Fruit fly (Drosophila melanogaster) whole organism, embryonic: ENCODE measurements around the gene CG43402.
A peak's percentile ranks its signal among the peaks of the same experiment; 100 is the strongest.

Experiments used
- ATbp ChIP-seq: fragments of 200-800 bp; sonication (Bioruptor generic); optimal IDR thresholded peaks from 2 replicates; lab custom pipeline; 2017; ENCODE audit warnings: missing biosample characterization, mild to moderate bottlenecking, missing genetic modification characterization, missing genetic modification reagents
- Aef1 ChIP-seq: fragments of 200-800 bp; sonication (Bioruptor generic); IDR thresholded peaks from 3 replicates; pipeline ENCODE4 v1.3.6; 2022; ENCODE audit warnings: missing biosample characterization, missing genetic modification characterization
- Awh ChIP-seq: fragments of 200-800 bp; sonication (Bioruptor generic); IDR thresholded peaks from 2 replicates; pipeline ENCODE4, ENCODE4 v1.3.6; 2022; ENCODE audit warnings: missing biosample characterization, missing genetic modification characterization
- CG11456 ChIP-seq: fragments of 200-800 bp; sonication (Bioruptor generic); IDR thresholded peaks from 3 replicates; pipeline ENCODE4 v1.3.6; 2022; ENCODE audit warnings: missing biosample characterization, missing genetic modification characterization
- CG16813 ChIP-seq: fragments of 200-800 bp; sonication (Bioruptor generic); IDR thresholded peaks from 3 replicates; pipeline ENCODE4 v1.3.6; 2022; ENCODE audit warnings: missing biosample characterization, missing genetic modification characterization; ENCODE audit not compliant: partially characterized antibody
- CG17359 ChIP-seq: fragments of 200-800 bp; sonication (Bioruptor generic); optimal IDR thresholded peaks from 3 replicates; lab custom pipeline; 2018; ENCODE audit warnings: missing biosample characterization, mild to moderate bottlenecking, missing genetic modification characterization, moderate library complexity
- CG18262 ChIP-seq: fragments of 200-800 bp; optimal IDR thresholded peaks from 3 replicates; lab custom pipeline; 2019; ENCODE audit warnings: missing biosample characterization, mild to moderate bottlenecking, missing genetic modification characterization, moderate library complexity
- CG18764 ChIP-seq: fragments of 200-800 bp; sonication (Bioruptor generic); optimal IDR thresholded peaks from 3 replicates; lab custom pipeline; 2016; ENCODE audit warnings: missing biosample characterization, missing genetic modification characterization
- CG2678 ChIP-seq: fragments of 200-800 bp; sonication (Bioruptor generic); optimal IDR thresholded peaks from 3 replicates; lab custom pipeline; 2019; ENCODE audit warnings: missing biosample characterization, mild to moderate bottlenecking, missing genetic modification characterization, moderate library complexity
- CG31441 ChIP-seq: fragments of 200-800 bp; sonication (Bioruptor generic); IDR thresholded peaks from 2 replicates; pipeline ENCODE4 v1.3.6; 2022; ENCODE audit warnings: missing biosample characterization, missing genetic modification characterization
- CG4424 ChIP-seq: fragments of 200-800 bp; sonication (Bioruptor generic); optimal IDR thresholded peaks from 3 replicates; lab custom pipeline; 2016; ENCODE audit warnings: missing biosample characterization, missing genetic modification characterization
- CG4617 ChIP-seq: fragments of 200-800 bp; sonication (Bioruptor generic); optimal IDR thresholded peaks from 3 replicates; lab custom pipeline; 2016; ENCODE audit warnings: missing biosample characterization, missing genetic modification characterization, borderline replicate concordance
- CG8290 ChIP-seq, 3 experiments: fragments of 200-800 bp; sonication (Bioruptor generic); optimal IDR thresholded peaks; 2 replicates each; lab custom pipeline; 2016 to 2019; ENCODE audit warnings: missing biosample characterization in 3 of 3, missing genetic modification characterization in 3 of 3, mild to moderate bottlenecking in 2 of 3, moderate library complexity in 1 of 3
- CG8765 ChIP-seq: fragments of 200-800 bp; sonication (Bioruptor generic); IDR thresholded peaks from 2 replicates; pipeline ENCODE4 v1.3.6; 2022; ENCODE audit warnings: missing biosample characterization, missing genetic modification characterization
- CG9215 ChIP-seq: fragments of 200-800 bp; sonication (Bioruptor generic); IDR thresholded peaks from 2 replicates; pipeline ENCODE4 v1.3.6; 2022; ENCODE audit warnings: missing biosample characterization, missing genetic modification characterization
- CG9876 ChIP-seq: fragments of 200-800 bp; sonication (Bioruptor generic); optimal IDR thresholded peaks from 2 replicates; lab custom pipeline; 2016; ENCODE audit warnings: missing biosample characterization, missing genetic modification characterization
- D19A ChIP-seq: fragments of 200-800 bp; optimal IDR thresholded peaks from 3 replicates; lab custom pipeline; 2019; ENCODE audit warnings: missing biosample characterization, mild to moderate bottlenecking, missing genetic modification characterization, moderate library complexity
- D19B ChIP-seq: fragments of 200-800 bp; sonication (Bioruptor generic); optimal IDR thresholded peaks from 2 replicates; lab custom pipeline; 2017; ENCODE audit warnings: missing biosample characterization, mild to moderate bottlenecking, missing genetic modification characterization
- Dbx ChIP-seq: fragments of 200-800 bp; sonication (Bioruptor generic); IDR thresholded peaks from 3 replicates; pipeline ENCODE4 v1.3.6; 2022; ENCODE audit warnings: missing biosample characterization, missing genetic modification characterization
- E2f1 ChIP-seq: fragments of 200-800 bp; sonication (Bioruptor generic); IDR thresholded peaks from 2 replicates; pipeline ENCODE4 v1.3.6; 2022; ENCODE audit warnings: missing biosample characterization, missing genetic modification characterization
- Ets65A ChIP-seq: fragments of 200-800 bp; sonication (Bioruptor generic); peaks from one replicate; lab custom pipeline; 2016; ENCODE audit warnings: missing biosample characterization, missing genetic modification characterization
- HLH4C ChIP-seq: fragments of 200-800 bp; sonication (Bioruptor generic); IDR thresholded peaks from 3 replicates; pipeline ENCODE4 v1.3.6; 2022; ENCODE audit warnings: missing biosample characterization, missing genetic modification characterization; ENCODE audit not compliant: partially characterized antibody
- HLH54F ChIP-seq: fragments of 200-800 bp; sonication (Bioruptor generic); optimal IDR thresholded peaks from 3 replicates; lab custom pipeline; 2016; ENCODE audit warnings: missing biosample characterization, missing genetic modification characterization
- HmgZ ChIP-seq: fragments of 200-800 bp; sonication (Bioruptor generic); optimal IDR thresholded peaks from 2 replicates; lab custom pipeline; 2018; ENCODE audit warnings: missing biosample characterization, mild to moderate bottlenecking, missing genetic modification characterization
- Med ChIP-seq: fragments of 200-800 bp; sonication (Bioruptor generic); peaks from one replicate; lab custom pipeline; 2016; ENCODE audit warnings: missing biosample characterization, missing genetic modification characterization, mild to moderate bottlenecking, inconsistent platforms, moderate library complexity
- Mrtf ChIP-seq: fragments of 200-800 bp; sonication (Bioruptor generic); IDR thresholded peaks from 3 replicates; pipeline ENCODE4 v1.3.6; 2022; ENCODE audit warnings: missing biosample characterization, missing genetic modification characterization
- Oli ChIP-seq: fragments of 200-800 bp; sonication (Bioruptor generic); optimal IDR thresholded peaks from 2 replicates; lab custom pipeline; 2018; ENCODE audit warnings: missing biosample characterization, mild to moderate bottlenecking, missing genetic modification characterization, moderate library complexity
- Optix ChIP-seq: fragments of 200-800 bp; sonication (Bioruptor generic); IDR thresholded peaks from 3 replicates; pipeline ENCODE4 v1.3.6; 2022; ENCODE audit warnings: missing biosample characterization, missing genetic modification characterization
- Stat92E ChIP-seq, 3 experiments: fragments of >200 bp in 2 of 3; fragments of 200-800 bp in 1 of 3; sonication (Bioruptor generic) in 1 of 3; optimal IDR thresholded peaks; 2 replicates each; lab custom pipeline; 2017 to 2019; ENCODE audit warnings: missing biosample characterization in 3 of 3, missing genetic modification characterization in 3 of 3, mild to moderate bottlenecking in 1 of 3, moderate library complexity in 1 of 3
- ara ChIP-seq: fragments of 200-800 bp; sonication (Bioruptor generic); IDR thresholded peaks from 2 replicates; pipeline ENCODE4 v1.3.6; 2022; ENCODE audit warnings: missing biosample characterization, missing genetic modification characterization
- chinmo ChIP-seq: fragments of 200-800 bp; sonication (Bioruptor generic); IDR thresholded peaks from 4 replicates; pipeline ENCODE4 v1.3.6; 2022; ENCODE audit warnings: missing biosample characterization, missing genetic modification characterization; ENCODE audit not compliant: partially characterized antibody
- crol ChIP-seq: fragments of 200-800 bp; sonication (Bioruptor generic); IDR thresholded peaks from 2 replicates; pipeline ENCODE4 v1.3.6; 2022; ENCODE audit warnings: missing biosample characterization, missing genetic modification characterization
- cwo ChIP-seq: fragments of 200-800 bp; sonication (Bioruptor generic); optimal IDR thresholded peaks from 3 replicates; lab custom pipeline; 2017; ENCODE audit warnings: missing biosample characterization, missing genetic modification characterization, mild to moderate bottlenecking, moderate library complexity, missing genetic modification reagents
- fd102C ChIP-seq: fragments of 200-800 bp; sonication (Bioruptor generic); optimal IDR thresholded peaks from 2 replicates; lab custom pipeline; 2018; ENCODE audit warnings: missing biosample characterization, mild to moderate bottlenecking, missing genetic modification characterization, moderate library complexity
- fd96Cb ChIP-seq: fragments of 200-800 bp; sonication (Bioruptor generic); optimal IDR thresholded peaks from 2 replicates; lab custom pipeline; 2018; ENCODE audit warnings: missing biosample characterization, mild to moderate bottlenecking, missing genetic modification characterization, moderate library complexity
- fru ChIP-seq: fragments of >200 bp; optimal IDR thresholded peaks from 2 replicates; lab custom pipeline; 2017
- lbe ChIP-seq: fragments of 200-800 bp; sonication (Bioruptor generic); optimal IDR thresholded peaks from 2 replicates; lab custom pipeline; 2016; ENCODE audit warnings: missing biosample characterization, mild to moderate bottlenecking, missing genetic modification characterization
- oc ChIP-seq: fragments of 200-800 bp; sonication (Bioruptor generic); optimal IDR thresholded peaks from 2 replicates; lab custom pipeline; 2018; ENCODE audit warnings: missing biosample characterization, mild to moderate bottlenecking, missing genetic modification characterization, moderate library complexity
- otp ChIP-seq: fragments of 200-800 bp; sonication (Bioruptor generic); IDR thresholded peaks from 3 replicates; pipeline ENCODE4, ENCODE4 v1.3.6; 2022; ENCODE audit warnings: missing biosample characterization, missing genetic modification characterization
- pan ChIP-seq, 4 experiments: fragments of >200 bp in 3 of 4; fragments of 200-800 bp in 1 of 4; sonication (Bioruptor generic) in 1 of 4; optimal IDR thresholded peaks in 3 of 4; IDR thresholded peaks in 1 of 4; 2 replicates each; pipeline versions ENCODE4 v1.3.6 to Lab custom; 2017 to 2022; ENCODE audit warnings: missing biosample characterization in 2 of 4, missing genetic modification characterization in 2 of 4, mixed read lengths in 1 of 4
- ranshi ChIP-seq: fragments of 200-800 bp; sonication (Bioruptor generic); IDR thresholded peaks from 2 replicates; pipeline ENCODE4 v1.3.6; 2022; ENCODE audit warnings: missing biosample characterization, missing genetic modification characterization
- row ChIP-seq: fragments of 200-800 bp; sonication (Bioruptor generic); IDR thresholded peaks from 3 replicates; pipeline ENCODE4 v1.3.6; 2022; ENCODE audit warnings: missing biosample characterization, missing genetic modification characterization
- sens ChIP-seq: fragments of 200-800 bp; sonication (Bioruptor generic); peaks from one replicate; lab custom pipeline; 2016; ENCODE audit warnings: missing biosample characterization, missing genetic modification characterization
- so ChIP-seq: fragments of 200-800 bp; sonication (Bioruptor generic); IDR thresholded peaks from 3 replicates; pipeline ENCODE4 v1.3.6; 2022; ENCODE audit warnings: missing biosample characterization, missing genetic modification characterization
- stc ChIP-seq: fragments of 200-800 bp; sonication (Bioruptor generic); IDR thresholded peaks from 2 replicates; pipeline ENCODE4 v1.3.6; 2022; ENCODE audit warnings: missing biosample characterization, missing genetic modification characterization
- tll ChIP-seq, 2 experiments: fragments of 200-800 bp in 1 of 2; fragments of >200 bp in 1 of 2; sonication (Bioruptor generic) in 1 of 2; optimal IDR thresholded peaks; 2 replicates each; lab custom pipeline; 2017 to 2019; ENCODE audit warnings: missing biosample characterization in 2 of 2, missing genetic modification characterization in 2 of 2, mild to moderate bottlenecking in 1 of 2, moderate library complexity in 1 of 2
- tna ChIP-seq: fragments of 200-800 bp; sonication (Bioruptor generic); IDR thresholded peaks from 2 replicates; pipeline ENCODE4 v1.3.6; 2022; ENCODE audit warnings: missing biosample characterization, missing genetic modification characterization; ENCODE audit not compliant: partially characterized antibody
- zen ChIP-seq: fragments of 200-800 bp; sonication (Bioruptor generic); optimal IDR thresholded peaks from 3 replicates; lab custom pipeline; 2018; ENCODE audit warnings: missing biosample characterization, mild to moderate bottlenecking, missing genetic modification characterization, moderate library complexity

The CG43402 gene

dm6 chr2L:1485975-1486665, 43.7 kb downstream of the CG43402 start:
- TF ChIP-seq CG18262 (tag; lab: Kevin White, UChicago) = peak; percentile 22
- 0 out of 3 replicates have a peak, but pooled peaks have one; percentile 47 for TF ChIP-seq CG11456 (GFP tag; lab: Robert Waterston, UW)
- peak; percentile 10; the same call in 1 of the 2 replicates for TF ChIP-seq CG9215 (GFP tag; lab: Robert Waterston, UW)
- TF ChIP-seq lbe (GFP tag; lab: Kevin White, UChicago) = no peak
- 0 out of 2 replicates have a peak, but pooled peaks have one; percentile 19 for TF ChIP-seq CG31441
- no peak for TF ChIP-seq Dbx (GFP tag; lab: Robert Waterston, UW)
- peak; percentile 40; the same call in 1 of the 2 replicates for TF ChIP-seq CG8765 (GFP tag; lab: Robert Waterston, UW)
- TF ChIP-seq chinmo (GFP tag; lab: Robert Waterston, UW) = no peak
- TF ChIP-seq Ets65A (GFP tag; lab: Kevin White, UChicago) = peak; percentile 59
- TF ChIP-seq D19A = peak; percentile 83
- peak in 1 of 2 experiments; percentile 9 for TF ChIP-seq tll (GFP tag; optimal IDR thresholded peaks at IDR 0.05; lab: Kevin White, UChicago)
- no peak for TF ChIP-seq D19B
- TF ChIP-seq CG4617 (GFP tag; lab: Kevin White, UChicago) = no peak
- no peak for TF ChIP-seq pan (optimal IDR thresholded peaks at IDR 0.05; lab: Kevin White, UChicago)
- TF ChIP-seq pan (GFP tag; optimal IDR thresholded peaks at IDR 0.05 in 1 of 2, IDR thresholded peaks at IDR 0.05 in 1 of 2) = peak in 1 of 2 experiments; percentile 51
- no peak for TF ChIP-seq HmgZ (tag; lab: Kevin White, UChicago)
- no peak for TF ChIP-seq CG8290 (GFP tag; optimal IDR thresholded peaks at IDR 0.05; lab: Kevin White, UChicago)
- peak in 1 of 2 experiments; percentile 28 for TF ChIP-seq CG8290 (tag; optimal IDR thresholded peaks at IDR 0.05; lab: Kevin White, UChicago)
- no peak for TF ChIP-seq HLH54F (GFP tag; lab: Kevin White, UChicago)
- TF ChIP-seq sens (GFP tag; lab: Kevin White, UChicago) = peak; percentile 59
- TF ChIP-seq fru = no peak
- TF ChIP-seq Optix (GFP tag; lab: Robert Waterston, UW) = 0 out of 3 replicates have a peak, but pooled peaks have one; percentile 24
- no peak for TF ChIP-seq Oli (tag; lab: Kevin White, UChicago)
- TF ChIP-seq CG18764 = no peak
- peak; percentile 15 for TF ChIP-seq zen (tag; lab: Kevin White, UChicago)
- TF ChIP-seq Awh (GFP tag; lab: Robert Waterston, UW) = no peak
- TF ChIP-seq Stat92E (GFP tag; optimal IDR thresholded peaks at IDR 0.05; lab: Kevin White, UChicago) = no peak
- TF ChIP-seq fd102C (GFP tag; lab: Kevin White, UChicago) = no peak
- TF ChIP-seq E2f1 (GFP tag; lab: Robert Waterston, UW) = peak; percentile 42; the same call in 1 of the 2 replicates
- TF ChIP-seq ara = peak; percentile 45; the same call in 1 of the 2 replicates
- TF ChIP-seq CG4424 (GFP tag; lab: Kevin White, UChicago) = peak; percentile 13
- TF ChIP-seq CG2678 (tag; lab: Kevin White, UChicago) = peak; percentile 45
- TF ChIP-seq stc (GFP tag; lab: Robert Waterston, UW) = peak; percentile 63; the same call in 1 of the 2 replicates
- no peak for TF ChIP-seq Mrtf (GFP tag; lab: Robert Waterston, UW)
- TF ChIP-seq tna (GFP tag; lab: Robert Waterston, UW) = no peak
- peak; percentile 33; the same call in 1 of the 3 replicates for TF ChIP-seq row (GFP tag; lab: Robert Waterston, UW)
- TF ChIP-seq ranshi (GFP tag; lab: Robert Waterston, UW) = peak; percentile 27; the same call in 1 of the 2 replicates
- TF ChIP-seq CG16813 = no peak
- TF ChIP-seq otp (GFP tag; lab: Robert Waterston, UW) = 0 out of 3 replicates have a peak, but pooled peaks have one; percentile 9
- peak; percentile 61 for TF ChIP-seq Med
- no peak for TF ChIP-seq Aef1 (GFP tag; lab: Robert Waterston, UW)
- TF ChIP-seq CG9876 (GFP tag; lab: Kevin White, UChicago) = no peak
- TF ChIP-seq CG17359 = peak; percentile 32
- TF ChIP-seq oc = no peak
- TF ChIP-seq cwo (GFP tag; lab: Kevin White, UChicago) = peak; percentile 15
- no peak for TF ChIP-seq crol
- TF ChIP-seq ATbp (GFP tag; lab: Kevin White, UChicago) = no peak
- TF ChIP-seq fd96Cb (tag; lab: Kevin White, UChicago) = no peak
- no peak for TF ChIP-seq HLH4C (GFP tag; lab: Robert Waterston, UW)
- TF ChIP-seq so = peak; percentile 35; the same call in 1 of the 3 replicates
